Fruit fly (Drosophila melanogaster) whole organism, wandering third instar larva: ENCODE measurements around the gene CG14823.

Source experiments
- CrebA ChIP-seq: fragments of 200-800 bp; sonication (Bioruptor generic); optimal IDR thresholded peaks from 2 replicates; lab custom pipeline; 2016; ENCODE audit warnings: missing biosample characterization, mild to moderate bottlenecking, missing genetic modification characterization, borderline replicate concordance
- Dfd ChIP-seq: fragments of >200 bp; optimal IDR thresholded peaks from 2 replicates; lab custom pipeline; 2017; ENCODE audit warnings: missing biosample characterization, missing genetic modification characterization
- Myc ChIP-seq: fragments of >200 bp; optimal IDR thresholded peaks from 2 replicates; lab custom pipeline; 2017
- foxo ChIP-seq, 2 experiments: fragments of 200-800 bp; sonication (Bioruptor generic); optimal IDR thresholded peaks; 2 replicates in 1 of 2; 3 replicates in 1 of 2; lab custom pipeline; 2016 to 2017; ENCODE audit warnings: missing biosample characterization in 2 of 2, missing genetic modification characterization in 2 of 2
- fru ChIP-seq: fragments of 200-800 bp; sonication (Bioruptor generic); optimal IDR thresholded peaks from 3 replicates; lab custom pipeline; 2016; ENCODE audit warnings: missing biosample characterization, mild to moderate bottlenecking, missing genetic modification characterization
- psq ChIP-seq: fragments of 200-800 bp; sonication (Bioruptor generic); optimal IDR thresholded peaks from 3 replicates; lab custom pipeline; 2017; ENCODE audit warnings: missing biosample characterization, mild to moderate bottlenecking, missing genetic modification characterization, moderate library complexity
- sv ChIP-seq: fragments of 200-800 bp; sonication (Bioruptor generic); optimal IDR thresholded peaks from 3 replicates; lab custom pipeline; 2016; ENCODE audit warnings: missing biosample characterization, missing genetic modification characterization
- usp ChIP-seq: fragments of >200 bp; optimal IDR thresholded peaks from 2 replicates; lab custom pipeline; 2017; ENCODE audit warnings: missing biosample characterization, missing genetic modification characterization
- woc ChIP-seq: sonication (Bioruptor generic); optimal IDR thresholded peaks from 2 replicates; lab custom pipeline; 2016; ENCODE audit warnings: missing biosample characterization, mild to moderate bottlenecking, missing genetic modification characterization

dm6 chr3L:7094548-7095072 is 28.5 kb downstream of the CG14823 start, which contains the start of gene form3:
- no peak for TF ChIP-seq psq
- TF ChIP-seq fru (GFP tag; lab: Kevin White, UChicago), result peak; percentile 87
- TF ChIP-seq woc (GFP tag; lab: Kevin White, UChicago), result no peak
- no peak for TF ChIP-seq CrebA (GFP tag; lab: Kevin White, UChicago)
- no peak for TF ChIP-seq Dfd
- TF ChIP-seq foxo (GFP tag; optimal IDR thresholded peaks at IDR 0.05; lab: Kevin White, UChicago), result no peak
- TF ChIP-seq usp (GFP tag; lab: Kevin White, UChicago), result no peak
- no peak for TF ChIP-seq Myc
- TF ChIP-seq sv (GFP tag; lab: Kevin White, UChicago), result no peak
